Worm (Caenorhabditis elegans) whole organism, L3 larva: ENCODE measurements around the gene lips-13.

Source experiments
- R02D3.7 ChIP-seq: fragments of 150-350 bp; optimal IDR thresholded peaks from 2 replicates; lab custom pipeline; 2014; ENCODE audit warnings: missing biosample characterization, missing genetic modification characterization
- aly-2 ChIP-seq: fragments of 150-350 bp; optimal IDR thresholded peaks from 2 replicates; lab custom pipeline; 2014; ENCODE audit warnings: missing biosample characterization, missing genetic modification characterization
- ama-1 ChIP-seq: fragments of 150-350 bp; optimal IDR thresholded peaks from 2 replicates; lab custom pipeline; 2018
- ceh-16 ChIP-seq: sonication (generic microtip); optimal IDR thresholded peaks from 2 replicates; lab custom pipeline; 2017; ENCODE audit warnings: missing biosample characterization, missing genetic modification characterization
- ceh-9 ChIP-seq: sonication (generic microtip); optimal IDR thresholded peaks from 2 replicates; lab custom pipeline; 2018; ENCODE audit warnings: missing biosample characterization, missing genetic modification characterization
- egl-27 ChIP-seq: sonication (generic microtip); optimal IDR thresholded peaks from 4 replicates; lab custom pipeline; 2017; ENCODE audit warnings: missing biosample characterization, missing genetic modification reagents, missing genetic modification characterization
- egl-5 ChIP-seq: fragments of 150-350 bp; optimal IDR thresholded peaks from 2 replicates; lab custom pipeline; 2017; ENCODE audit warnings: missing biosample characterization, missing genetic modification reagents, missing genetic modification characterization, inconsistent platforms
- elt-1 ChIP-seq: fragments of 150-350 bp; optimal IDR thresholded peaks from 2 replicates; lab custom pipeline; 2014; ENCODE audit warnings: missing biosample characterization, missing genetic modification characterization
- elt-2 ChIP-seq: sonication (generic microtip); optimal IDR thresholded peaks from 2 replicates; lab custom pipeline; 2016; ENCODE audit warnings: missing genetic modification reagents, mild to moderate bottlenecking, missing genetic modification characterization, missing compliant biosample characterization
- elt-3 ChIP-seq, 3 experiments: fragments of 150-350 bp in 1 of 3; sonication (generic microtip) in 2 of 3; optimal IDR thresholded peaks; 2 replicates in 2 of 3; 4 replicates in 1 of 3; lab custom pipeline; 2014 to 2017; ENCODE audit warnings: missing biosample characterization in 3 of 3, missing genetic modification characterization in 3 of 3
- fkh-10 ChIP-seq: sonication (generic microtip); optimal IDR thresholded peaks from 2 replicates; lab custom pipeline; 2017; ENCODE audit warnings: missing biosample characterization, missing genetic modification reagents, missing genetic modification characterization
- fkh-2 ChIP-seq: fragments of 150-350 bp; optimal IDR thresholded peaks from 2 replicates; lab custom pipeline; 2014; ENCODE audit warnings: missing biosample characterization, missing genetic modification reagents, missing genetic modification characterization
- hmg-11 ChIP-seq: sonication (generic microtip); optimal IDR thresholded peaks from 2 replicates; lab custom pipeline; 2016; ENCODE audit warnings: missing genetic modification characterization, missing compliant biosample characterization
- jun-1 ChIP-seq: fragments of 150-350 bp; optimal IDR thresholded peaks from 2 replicates; lab custom pipeline; 2014; ENCODE audit warnings: missing biosample characterization, missing genetic modification reagents, missing genetic modification characterization
- lin-39 ChIP-seq: fragments of 150-350 bp; optimal IDR thresholded peaks from 2 replicates; lab custom pipeline; 2018; ENCODE audit warnings: missing biosample characterization, missing genetic modification reagents, missing genetic modification characterization
- mdl-1 ChIP-seq: fragments of 150-350 bp; optimal IDR thresholded peaks from 2 replicates; lab custom pipeline; 2014; ENCODE audit warnings: missing biosample characterization, missing genetic modification characterization
- mml-1 ChIP-seq: fragments of 150-350 bp; sonication (generic microtip); optimal IDR thresholded peaks from 3 replicates; lab custom pipeline; 2014; ENCODE audit warnings: missing biosample characterization, missing genetic modification characterization
- nfya-1 ChIP-seq: sonication (generic microtip); optimal IDR thresholded peaks from 2 replicates; lab custom pipeline; 2017; ENCODE audit warnings: missing genetic modification characterization, mild to moderate bottlenecking, missing compliant biosample characterization, antibody characterized with exemption, moderate library complexity; ENCODE audit not compliant: insufficient read depth
- nhr-11 ChIP-seq: fragments of 150-350 bp; optimal IDR thresholded peaks from 2 replicates; lab custom pipeline; 2014; ENCODE audit warnings: missing biosample characterization, missing genetic modification characterization
- nhr-12 ChIP-seq: fragments of 150-350 bp; optimal IDR thresholded peaks from 2 replicates; lab custom pipeline; 2014; ENCODE audit warnings: missing biosample characterization, missing genetic modification characterization
- nhr-23 ChIP-seq: fragments of 150-350 bp; optimal IDR thresholded peaks from 2 replicates; lab custom pipeline; 2014; ENCODE audit warnings: missing biosample characterization, missing genetic modification reagents, missing genetic modification characterization
- nhr-237 ChIP-seq: fragments of 150-350 bp; optimal IDR thresholded peaks from 2 replicates; lab custom pipeline; 2014; ENCODE audit warnings: missing biosample characterization, missing genetic modification characterization
- nhr-25 ChIP-seq: sonication (generic microtip); optimal IDR thresholded peaks from 2 replicates; lab custom pipeline; 2017; ENCODE audit warnings: missing biosample characterization, missing genetic modification characterization
- nhr-28 ChIP-seq: fragments of 150-350 bp; optimal IDR thresholded peaks from 2 replicates; lab custom pipeline; 2014; ENCODE audit warnings: missing biosample characterization, missing genetic modification characterization
- nhr-67 ChIP-seq: fragments of 150-350 bp; optimal IDR thresholded peaks from 2 replicates; lab custom pipeline; 2014; ENCODE audit warnings: missing biosample characterization, missing genetic modification characterization
- nhr-76 ChIP-seq: fragments of 150-350 bp; sonication (generic microtip); optimal IDR thresholded peaks from 5 replicates; lab custom pipeline; 2014; ENCODE audit warnings: missing biosample characterization, missing genetic modification characterization
- nhr-77 ChIP-seq: fragments of 150-350 bp; optimal IDR thresholded peaks from 2 replicates; lab custom pipeline; 2014; ENCODE audit warnings: missing biosample characterization, missing genetic modification characterization
- pha-4 ChIP-seq: fragments of 150-350 bp; optimal IDR thresholded peaks from 2 replicates; lab custom pipeline; 2014; ENCODE audit warnings: missing biosample characterization, missing genetic modification reagents, missing genetic modification characterization
- pqm-1 ChIP-seq: fragments of 150-350 bp; optimal IDR thresholded peaks from 2 replicates; lab custom pipeline; 2017; ENCODE audit warnings: missing biosample characterization, missing genetic modification characterization, inconsistent platforms
- skn-1 ChIP-seq: fragments of 150-350 bp; optimal IDR thresholded peaks from 2 replicates; lab custom pipeline; 2014; ENCODE audit warnings: missing biosample characterization, missing genetic modification characterization
- zag-1 ChIP-seq: fragments of 150-350 bp; optimal IDR thresholded peaks from 2 replicates; lab custom pipeline; 2014; ENCODE audit warnings: missing biosample characterization, missing genetic modification characterization

lips-13 gene

ce11 chrII:1101413-1101812, 16.4 kb downstream of the lips-13 start:
- TF ChIP-seq elt-2 (tag; lab: Kevin White, UChicago): peak; percentile 91
- no peak for TF ChIP-seq fkh-2 (tag; lab: Kevin White, UChicago)
- TF ChIP-seq pqm-1 (tag; lab: Kevin White, UChicago): peak; percentile 47
- peak; percentile 14 for TF ChIP-seq jun-1 (tag; lab: Kevin White, UChicago)
- TF ChIP-seq, all 47 proteins: peak for 3

- TF ChIP-seq R02D3.7 (tag; lab: Kevin White, UChicago) (no peak), zag-1 (tag; lab: Kevin White, UChicago) (no peak), nhr-237 (tag; lab: Kevin White, UChicago) (no peak), egl-5 (tag; lab: Kevin White, UChicago) (no peak), nhr-23 (tag; lab: Kevin White, UChicago) (no peak), aly-2 (tag; lab: Kevin White, UChicago) (no peak), pqm-1 (tag; lab: Kevin White, UChicago) (no peak), mml-1 (tag; lab: Kevin White, UChicago) (no peak), skn-1 (no peak), elt-2 (tag; lab: Kevin White, UChicago) (no peak), pha-4 (no peak), nhr-11 (tag; lab: Kevin White, UChicago) (no peak), fkh-10 (GFP tag; lab: Kevin White, UChicago) (no peak)
Measured at ce11 chrII:1100719-1101118, 17.1 kb downstream of the lips-13 start, which contains the start of gene pho-14. pho-14 (minus strand) TSS chrII:1100819.

- TF ChIP-seq R02D3.7 (tag; lab: Kevin White, UChicago) (no peak), pha-4 (peak; percentile 5)
Measured at ce11 chrII:1091706-1092105, 26.1 kb downstream of the lips-13 start, which contains the start of gene snf-3. snf-3 (plus strand) TSS chrII:1092006.

- TF ChIP-seq lin-39 (tag; lab: Kevin White, UChicago) (no peak), aly-2 (tag; lab: Kevin White, UChicago) (no peak), nhr-25 (peak; percentile 68), nhr-23 (tag; lab: Kevin White, UChicago) (peak; percentile 26)
- TF ChIP-seq, all 47 proteins: peak for 2
Measured at ce11 chrII:1090743-1091142, 27.1 kb downstream of the lips-13 start.

- no peak for TF ChIP-seq ceh-16 (tag; lab: Kevin White, UChicago)
- no peak for TF ChIP-seq nhr-76 (tag; lab: Kevin White, UChicago)
- TF ChIP-seq hmg-11: no peak
- TF ChIP-seq nhr-67 (tag; lab: Kevin White, UChicago): no peak
- TF ChIP-seq lin-39 (tag; lab: Kevin White, UChicago): no peak
- TF ChIP-seq egl-27: no peak
- TF ChIP-seq ama-1 (lab: Kevin White, UChicago): no peak
Measured at ce11 chrII:1088527-1089230, 29.2 kb downstream of the lips-13 start.

ce11 chrII:1086479-1086878, 31.4 kb downstream of the lips-13 start:
- no peak for TF ChIP-seq ceh-16 (tag; lab: Kevin White, UChicago)
- TF ChIP-seq egl-27: no peak
- no peak for TF ChIP-seq ceh-9 (tag; lab: Kevin White, UChicago)
- TF ChIP-seq nhr-25: no peak
- no peak for TF ChIP-seq lin-39 (tag; lab: Kevin White, UChicago)
- TF ChIP-seq mdl-1 (tag; lab: Kevin White, UChicago): no peak
- peak; percentile 10 for TF ChIP-seq pha-4
- TF ChIP-seq elt-3 (tag; optimal IDR thresholded peaks at IDR 0.05; lab: Kevin White, UChicago): no peak
- TF ChIP-seq nhr-23 (tag; lab: Kevin White, UChicago): peak; percentile 5
- TF ChIP-seq egl-5 (tag; lab: Kevin White, UChicago): peak; percentile 19
- no peak for TF ChIP-seq nhr-76 (tag; lab: Kevin White, UChicago)
- peak; percentile 15 for TF ChIP-seq nfya-1
- TF ChIP-seq, all 47 proteins: peak for 4

ce11 chrII:1085546-1085945, 32.3 kb downstream of the lips-13 start:
- TF ChIP-seq elt-1 (no peak), nhr-77 (tag; lab: Kevin White, UChicago) (no peak), ceh-16 (tag; lab: Kevin White, UChicago) (no peak), egl-27 (no peak), pqm-1 (tag; lab: Kevin White, UChicago) (no peak), fkh-2 (tag; lab: Kevin White, UChicago) (no peak), nhr-28 (tag; lab: Kevin White, UChicago) (no peak), nhr-12 (no peak), nhr-76 (tag; lab: Kevin White, UChicago) (no peak)
